Fruit fly (Drosophila melanogaster): ENCODE data around the gene rngo.

Gene rngo

dm6 chrX:16441245-16441644 lies at the start of gene rngo, which contains the start of gene Cdc50:
TSS of gene rngo (plus strand) at chrX:16441433.
TSS of gene Cdc50 (minus strand) at chrX:16441296.
- TF ChIP-seq CTCF (optimal IDR thresholded peaks at IDR 0.05) (no peak), CG8478 (optimal IDR thresholded peaks at IDR 0.05) (no peak)

dm6 chrX:16403811-16404420 lies 37.3 kb upstream of the rngo start:
- TF ChIP-seq CTCF (optimal IDR thresholded peaks at IDR 0.05): no peak
- TF ChIP-seq CG8478 (optimal IDR thresholded peaks at IDR 0.05): no peak

- TF ChIP-seq CG8478 (optimal IDR thresholded peaks at IDR 0.05) (no peak), CTCF (optimal IDR thresholded peaks at IDR 0.05) (no peak)
These were observed 36.4 kb upstream of the rngo start, which contains the start of gene CG9981 for dm6 chrX:16404803-16405202. TSS of gene CG9981 (minus strand) at chrX:16405122.

- TF ChIP-seq CTCF (optimal IDR thresholded peaks at IDR 0.05) (no peak), CG8478 (optimal IDR thresholded peaks at IDR 0.05) (no peak)
These were observed 36.0 kb upstream of the rngo start, which contains the start of gene CG4301 for dm6 chrX:16405209-16405608. TSS of gene CG4301 (plus strand) at chrX:16405509.

dm6 chrX:16406083-16406482 lies 35.1 kb upstream of the rngo start:
- TF ChIP-seq CG8478 (optimal IDR thresholded peaks at IDR 0.05): no peak
- no peak for TF ChIP-seq CTCF (optimal IDR thresholded peaks at IDR 0.05)

dm6 chrX:16414451-16415368 lies 26.5 kb upstream of the rngo start, which contains the start of gene Traf-like:
TSS of gene Traf-like (plus strand) at chrX:16415046.
- TF ChIP-seq CG8478 (optimal IDR thresholded peaks at IDR 0.05) (no peak), CTCF (optimal IDR thresholded peaks at IDR 0.05) (no peak)

dm6 chrX:16420048-16420447 lies 21.2 kb upstream of the rngo start:
- TF ChIP-seq CTCF (optimal IDR thresholded peaks at IDR 0.05) (no peak), CG8478 (optimal IDR thresholded peaks at IDR 0.05) (no peak)

dm6 chrX:16420878-16421277 lies 20.4 kb upstream of the rngo start:
- TF ChIP-seq CG8478 (optimal IDR thresholded peaks at IDR 0.05): no peak
- no peak for TF ChIP-seq CTCF (optimal IDR thresholded peaks at IDR 0.05)

- no peak for TF ChIP-seq CG8478 (optimal IDR thresholded peaks at IDR 0.05)
- no peak for TF ChIP-seq CTCF (optimal IDR thresholded peaks at IDR 0.05)
These were observed 19.3 kb upstream of the rngo start, which contains the start of gene AnxB11 for dm6 chrX:16421899-16422412. TSS of gene AnxB11 (minus strand) at chrX:16422265.

dm6 chrX:16422466-16423124 lies 18.6 kb upstream of the rngo start, which contains the start of gene hang:
TSS of gene hang (plus strand) at chrX:16422831.
- TF ChIP-seq CG8478 (optimal IDR thresholded peaks at IDR 0.05) (no peak), CTCF (optimal IDR thresholded peaks at IDR 0.05) (peak in 1 of 2 experiments; percentile 25)

dm6 chrX:16423125-16423509 lies 18.1 kb upstream of the rngo start:
- no peak for TF ChIP-seq CTCF (optimal IDR thresholded peaks at IDR 0.05)
- TF ChIP-seq CG8478 (optimal IDR thresholded peaks at IDR 0.05): no peak

dm6 chrX:16424296-16424695 lies 16.9 kb upstream of the rngo start:
- TF ChIP-seq CTCF (optimal IDR thresholded peaks at IDR 0.05) (no peak), CG8478 (optimal IDR thresholded peaks at IDR 0.05) (no peak)

dm6 chrX:16425145-16425544 lies 16.1 kb upstream of the rngo start:
- TF ChIP-seq CG8478 (optimal IDR thresholded peaks at IDR 0.05) (no peak), CTCF (optimal IDR thresholded peaks at IDR 0.05) (no peak)

dm6 chrX:16426478-16427052 lies 14.7 kb upstream of the rngo start:
- TF ChIP-seq CG8478 (optimal IDR thresholded peaks at IDR 0.05) (no peak), CTCF (optimal IDR thresholded peaks at IDR 0.05) (no peak)
